Worm (Caenorhabditis elegans) whole organism, mixed stage, embryonic: Measurements from ENCODE around the gene F44E5.17.

Source experiments
- drap-1 ChIP-seq: fragments of 200-800 bp; sonication (Bioruptor generic); optimal IDR thresholded peaks from 3 replicates; lab custom pipeline; 2018; ENCODE audit warnings: mild to moderate bottlenecking, missing genetic modification characterization, missing compliant biosample characterization
- lin-13 ChIP-seq: fragments of 150-350 bp; optimal IDR thresholded peaks from 2 replicates; lab custom pipeline; 2014; ENCODE audit warnings: missing biosample characterization, missing genetic modification characterization
- lsy-2 ChIP-seq: fragments of 150-350 bp; optimal IDR thresholded peaks from 2 replicates; lab custom pipeline; 2014; ENCODE audit warnings: missing biosample characterization, missing genetic modification characterization
- nhr-12 ChIP-seq: fragments of 150-350 bp; optimal IDR thresholded peaks from 2 replicates; lab custom pipeline; 2014; ENCODE audit warnings: missing biosample characterization, missing genetic modification characterization
- snpc-4 ChIP-seq: fragments of 150-350 bp; optimal IDR thresholded peaks from 2 replicates; lab custom pipeline; 2014; ENCODE audit warnings: missing biosample characterization, missing genetic modification characterization
- sptf-1 ChIP-seq: sonication (generic microtip); optimal IDR thresholded peaks from 2 replicates; lab custom pipeline; 2017; ENCODE audit warnings: mild to moderate bottlenecking, missing genetic modification characterization, moderate library complexity, missing compliant biosample characterization

DNA sequence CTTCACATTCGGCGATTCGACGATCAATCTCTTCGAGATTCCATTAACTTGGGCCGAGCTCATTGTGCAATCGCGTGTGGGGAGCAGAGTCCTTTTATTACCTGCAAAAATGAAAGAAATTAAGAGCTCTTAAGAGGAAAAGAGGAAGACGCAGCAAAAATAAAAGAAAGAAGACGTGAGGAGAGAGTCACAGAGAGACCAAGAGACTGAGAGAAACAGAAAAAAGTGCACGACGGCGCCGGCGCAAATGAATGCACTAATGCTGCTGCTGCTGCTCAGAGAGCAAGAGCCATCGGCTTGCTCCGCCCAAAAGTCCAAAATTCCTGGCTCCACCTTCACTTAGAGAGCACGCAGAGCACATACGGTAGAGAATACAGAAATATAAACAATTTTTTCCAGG lies 48.2 kb downstream of the F44E5.17 start, which contains the start of gene inos-1:
- TF ChIP-seq drap-1 (no peak), nhr-12 (tag; lab: Kevin White, UChicago) (no peak), snpc-4 (no peak), sptf-1 (tag; lab: Kevin White, UChicago) (no peak), lsy-2 (tag; lab: Kevin White, UChicago) (no peak), lin-13 (no peak)
